Worm (Caenorhabditis elegans) whole organism, mixed stage, embryonic: ENCODE data around the gene F15A8.1.

Source experiments
- cnd-1 ChIP-seq: fragments of 200-800 bp; sonication (Bioruptor generic); optimal IDR thresholded peaks from 2 replicates; lab custom pipeline; 2018; ENCODE audit warnings: mild to moderate bottlenecking, missing genetic modification characterization, missing compliant biosample characterization
- hlh-1 ChIP-seq: fragments of 150-350 bp; optimal IDR thresholded peaks from 2 replicates; lab custom pipeline; 2014; ENCODE audit warnings: missing biosample characterization, missing genetic modification reagents, missing genetic modification characterization
- lin-13 ChIP-seq: fragments of 150-350 bp; optimal IDR thresholded peaks from 2 replicates; lab custom pipeline; 2014; ENCODE audit warnings: missing biosample characterization, missing genetic modification characterization
- mep-1 ChIP-seq: fragments of 150-350 bp; optimal IDR thresholded peaks from 2 replicates; lab custom pipeline; 2017; ENCODE audit warnings: missing biosample characterization, missing genetic modification reagents, missing genetic modification characterization, inconsistent platforms
- nhr-237 ChIP-seq: fragments of 150-350 bp; optimal IDR thresholded peaks from 2 replicates; lab custom pipeline; 2014; ENCODE audit warnings: missing biosample characterization, missing genetic modification characterization
- nhr-28 ChIP-seq: fragments of 150-350 bp; optimal IDR thresholded peaks from 2 replicates; lab custom pipeline; 2014; ENCODE audit warnings: missing biosample characterization, missing genetic modification characterization
- pha-4 ChIP-seq: fragments of 150-350 bp; optimal IDR thresholded peaks from 2 replicates; lab custom pipeline; 2018; ENCODE audit warnings: missing biosample characterization, missing genetic modification reagents, missing genetic modification characterization
- unc-62 ChIP-seq: fragments of 150-350 bp; optimal IDR thresholded peaks from 2 replicates; lab custom pipeline; 2014; ENCODE audit warnings: missing biosample characterization, missing genetic modification reagents, missing genetic modification characterization
- ztf-11 ChIP-seq: fragments of 150-350 bp; optimal IDR thresholded peaks from 2 replicates; lab custom pipeline; 2014; ENCODE audit warnings: missing biosample characterization, missing genetic modification characterization

DNA sequence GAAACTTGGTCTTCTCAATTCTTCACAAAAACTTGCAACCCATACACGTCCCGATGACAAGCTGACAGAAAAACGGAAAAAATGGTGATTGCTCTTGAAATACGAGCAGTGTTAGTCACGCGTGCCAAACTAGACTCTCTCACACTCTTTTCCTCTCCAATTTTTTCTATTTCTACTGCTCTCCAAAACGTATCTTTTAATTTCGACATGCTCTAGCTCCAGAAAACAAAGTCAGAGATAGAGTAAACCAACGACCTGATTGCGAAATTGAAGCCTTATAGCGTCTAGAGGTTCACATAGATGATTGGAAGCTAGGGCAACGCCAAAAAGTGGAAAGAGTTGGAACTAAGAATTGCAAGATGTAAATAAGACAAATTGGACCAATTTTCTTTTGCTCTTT lies 49.7 kb downstream of the F15A8.1 start:
- TF ChIP-seq mep-1 (tag; lab: Kevin White, UChicago), result no peak
- no peak for TF ChIP-seq ztf-11 (tag; lab: Kevin White, UChicago)
- TF ChIP-seq hlh-1 (tag; lab: Kevin White, UChicago), result no peak
- no peak for TF ChIP-seq pha-4
- TF ChIP-seq cnd-1 (tag; lab: Kevin White, UChicago), result no peak
- no peak for TF ChIP-seq nhr-28
- no peak for TF ChIP-seq nhr-237 (tag; lab: Kevin White, UChicago)
- no peak for TF ChIP-seq unc-62 (GFP tag; lab: Kevin White, UChicago)
- no peak for TF ChIP-seq lin-13
